Fruit fly (Drosophila melanogaster) whole organism, embryonic: ENCODE measurements around the gene CG31493.
A peak's percentile ranks its signal among the peaks of the same experiment; 100 is the strongest.

Source experiments
- Aef1 ChIP-seq: fragments of 200-800 bp; sonication (Bioruptor generic); IDR thresholded peaks from 3 replicates; pipeline ENCODE4 v1.3.6; 2022; ENCODE audit warnings: missing biosample characterization, missing genetic modification characterization
- BtbVII ChIP-seq: fragments of 200-800 bp; sonication (Bioruptor generic); optimal IDR thresholded peaks from 3 replicates; lab custom pipeline; 2017; ENCODE audit warnings: missing biosample characterization, mild to moderate bottlenecking, missing genetic modification characterization
- CG13287 ChIP-seq: fragments of 200-800 bp; sonication (Bioruptor generic); IDR thresholded peaks from 2 replicates; pipeline ENCODE4 v1.3.6; 2022; ENCODE audit warnings: missing biosample characterization, missing genetic modification characterization; ENCODE audit not compliant: partially characterized antibody
- CG13894 ChIP-seq: fragments of 200-800 bp; sonication (Bioruptor generic); optimal IDR thresholded peaks from 3 replicates; lab custom pipeline; 2018; ENCODE audit warnings: missing biosample characterization, mild to moderate bottlenecking, missing genetic modification characterization, moderate library complexity
- CG1647 ChIP-seq: fragments of 200-800 bp; sonication (Bioruptor generic); optimal IDR thresholded peaks from 3 replicates; lab custom pipeline; 2016; ENCODE audit warnings: missing biosample characterization, missing genetic modification characterization
- CG17359 ChIP-seq: fragments of 200-800 bp; sonication (Bioruptor generic); optimal IDR thresholded peaks from 3 replicates; lab custom pipeline; 2018; ENCODE audit warnings: missing biosample characterization, mild to moderate bottlenecking, missing genetic modification characterization, moderate library complexity
- CG17568 ChIP-seq: fragments of 200-800 bp; sonication (Bioruptor generic); optimal IDR thresholded peaks from 2 replicates; lab custom pipeline; 2018; ENCODE audit warnings: missing biosample characterization, mild to moderate bottlenecking, missing genetic modification characterization, moderate library complexity
- CG1792 ChIP-seq: fragments of 200-800 bp; sonication (Bioruptor generic); optimal IDR thresholded peaks from 2 replicates; lab custom pipeline; 2016; ENCODE audit warnings: missing biosample characterization, missing genetic modification characterization
- CG2116 ChIP-seq: fragments of 200-800 bp; sonication (Bioruptor generic); optimal IDR thresholded peaks from 3 replicates; lab custom pipeline; 2018; ENCODE audit warnings: missing biosample characterization, mild to moderate bottlenecking, missing genetic modification characterization
- CG2120 ChIP-seq: fragments of 200-800 bp; sonication (Bioruptor generic); optimal IDR thresholded peaks from 3 replicates; lab custom pipeline; 2016; ENCODE audit warnings: missing biosample characterization, missing genetic modification characterization
- CG2129 ChIP-seq: fragments of 200-800 bp; sonication (Bioruptor generic); IDR thresholded peaks from 2 replicates; pipeline ENCODE4 v1.3.6; 2022; ENCODE audit warnings: missing biosample characterization, missing genetic modification characterization; ENCODE audit not compliant: partially characterized antibody
- CG30020 ChIP-seq: fragments of 200-800 bp; optimal IDR thresholded peaks from 2 replicates; lab custom pipeline; 2019; ENCODE audit warnings: missing biosample characterization, mild to moderate bottlenecking, missing genetic modification characterization, moderate library complexity
- CG31224 ChIP-seq: fragments of 200-800 bp; sonication (Bioruptor generic); IDR thresholded peaks from 2 replicates; pipeline ENCODE4 v1.3.6; 2022; ENCODE audit warnings: missing biosample characterization, missing genetic modification characterization
- CG3847 ChIP-seq: fragments of 200-800 bp; sonication (Bioruptor generic); IDR thresholded peaks from 2 replicates; pipeline ENCODE4 v1.3.6; 2022; ENCODE audit warnings: missing biosample characterization, missing genetic modification characterization
- CG7556 ChIP-seq: fragments of 200-800 bp; sonication (Bioruptor generic); optimal IDR thresholded peaks from 2 replicates; lab custom pipeline; 2017; ENCODE audit warnings: missing biosample characterization, mild to moderate bottlenecking, missing genetic modification characterization
- CG9609 ChIP-seq: fragments of 200-800 bp; sonication (Bioruptor generic); optimal IDR thresholded peaks from 3 replicates; lab custom pipeline; 2016; ENCODE audit warnings: missing biosample characterization, missing genetic modification characterization
- CrebB ChIP-seq: fragments of 200-800 bp; sonication (Bioruptor generic); optimal IDR thresholded peaks from 3 replicates; lab custom pipeline; 2018; ENCODE audit warnings: missing biosample characterization, mild to moderate bottlenecking, missing genetic modification characterization
- Doc2 ChIP-seq: fragments of 200-800 bp; sonication (Bioruptor generic); IDR thresholded peaks from 2 replicates; pipeline ENCODE4 v1.3.6; 2022; ENCODE audit warnings: missing biosample characterization, missing genetic modification characterization
- Elba2 ChIP-seq: fragments of 200-800 bp; sonication (Bioruptor generic); optimal IDR thresholded peaks from 3 replicates; lab custom pipeline; 2016; ENCODE audit warnings: missing biosample characterization, missing genetic modification characterization
- Hr39 ChIP-seq: fragments of >200 bp; optimal IDR thresholded peaks from 2 replicates; lab custom pipeline; 2017
- MTF-1 ChIP-seq: fragments of 200-800 bp; sonication (Bioruptor generic); optimal IDR thresholded peaks from 2 replicates; lab custom pipeline; 2018; ENCODE audit warnings: missing biosample characterization, mild to moderate bottlenecking, missing genetic modification characterization, borderline replicate concordance
- Mrtf ChIP-seq: fragments of 200-800 bp; sonication (Bioruptor generic); IDR thresholded peaks from 3 replicates; pipeline ENCODE4 v1.3.6; 2022; ENCODE audit warnings: missing biosample characterization, missing genetic modification characterization
- Myb ChIP-seq: fragments of 200-800 bp; sonication (Bioruptor generic); optimal IDR thresholded peaks from 2 replicates; lab custom pipeline; 2016; ENCODE audit warnings: missing biosample characterization, missing genetic modification characterization
- Neu2 ChIP-seq: fragments of 200-800 bp; sonication (Bioruptor generic); optimal IDR thresholded peaks from 3 replicates; lab custom pipeline; 2016; ENCODE audit warnings: missing biosample characterization, missing genetic modification characterization, borderline replicate concordance
- Opbp ChIP-seq: fragments of 200-800 bp; sonication (Bioruptor generic); IDR thresholded peaks from 3 replicates; pipeline ENCODE4 v1.3.6; 2022; ENCODE audit warnings: missing biosample characterization, missing genetic modification characterization; ENCODE audit not compliant: partially characterized antibody
- Ptx1 ChIP-seq: fragments of 200-800 bp; sonication (Bioruptor generic); IDR thresholded peaks from 2 replicates; pipeline ENCODE4 v1.3.6; 2022; ENCODE audit warnings: missing biosample characterization, missing genetic modification characterization
- Rfx ChIP-seq: fragments of 200-800 bp; sonication (Bioruptor generic); IDR thresholded peaks from 2 replicates; pipeline ENCODE4 v1.3.6; 2022; ENCODE audit warnings: missing biosample characterization, missing genetic modification characterization
- Rx ChIP-seq: fragments of 200-800 bp; sonication (Bioruptor generic); IDR thresholded peaks from 2 replicates; pipeline ENCODE4 v1.3.6; 2022; ENCODE audit warnings: missing biosample characterization, missing genetic modification characterization
- Scr ChIP-seq: fragments of 200-800 bp; sonication (Bioruptor generic); IDR thresholded peaks from 2 replicates; pipeline ENCODE4 v1.3.6; 2022; ENCODE audit warnings: missing biosample characterization, missing genetic modification characterization; ENCODE audit not compliant: partially characterized antibody
- Ssrp ChIP-seq: fragments of 200-800 bp; sonication (Bioruptor generic); optimal IDR thresholded peaks from 2 replicates; lab custom pipeline; 2018; ENCODE audit warnings: missing biosample characterization, mild to moderate bottlenecking, missing genetic modification characterization, moderate library complexity
- Xrp1 ChIP-seq: fragments of 200-800 bp; sonication (Bioruptor generic); IDR thresholded peaks from 2 replicates; pipeline ENCODE4 v1.3.6; 2022; ENCODE audit warnings: missing biosample characterization, missing genetic modification characterization
- amos ChIP-seq: fragments of 200-800 bp; sonication (Bioruptor generic); IDR thresholded peaks from 2 replicates; pipeline ENCODE4 v1.3.6; 2022; ENCODE audit warnings: missing biosample characterization, missing genetic modification characterization; ENCODE audit not compliant: partially characterized antibody
- ara ChIP-seq: fragments of 200-800 bp; sonication (Bioruptor generic); IDR thresholded peaks from 2 replicates; pipeline ENCODE4 v1.3.6; 2022; ENCODE audit warnings: missing biosample characterization, missing genetic modification characterization
- az2 ChIP-seq: fragments of 200-800 bp; sonication (Bioruptor generic); optimal IDR thresholded peaks from 3 replicates; lab custom pipeline; 2016; ENCODE audit warnings: missing biosample characterization, missing genetic modification characterization
- bowl ChIP-seq: fragments of 200-800 bp; sonication (Bioruptor generic); IDR thresholded peaks from 2 replicates; pipeline ENCODE4 v1.3.6; 2022; ENCODE audit warnings: missing biosample characterization, missing genetic modification characterization
- br ChIP-seq: fragments of >200 bp; optimal IDR thresholded peaks from 2 replicates; lab custom pipeline; 2017
- grau ChIP-seq: fragments of 200-800 bp; optimal IDR thresholded peaks from 3 replicates; lab custom pipeline; 2019; ENCODE audit warnings: missing biosample characterization, mild to moderate bottlenecking, missing genetic modification characterization, moderate library complexity
- klu ChIP-seq: fragments of 200-800 bp; sonication (Bioruptor generic); IDR thresholded peaks from 2 replicates; pipeline ENCODE4 v1.3.6; 2022; ENCODE audit warnings: missing biosample characterization, missing genetic modification characterization
- lov ChIP-seq, 2 experiments: fragments of 200-800 bp in 1 of 2; fragments of >200 bp in 1 of 2; sonication (Bioruptor generic) in 1 of 2; IDR thresholded peaks in 1 of 2; optimal IDR thresholded peaks in 1 of 2; 2 replicates in 1 of 2; 3 replicates in 1 of 2; pipeline versions ENCODE4 v1.3.6 to Lab custom; 2017 to 2022; ENCODE audit warnings: missing biosample characterization in 1 of 2, missing genetic modification characterization in 1 of 2
- maf-S ChIP-seq: fragments of 200-800 bp; sonication (Bioruptor generic); optimal IDR thresholded peaks from 2 replicates; lab custom pipeline; 2016; ENCODE audit warnings: missing biosample characterization, missing genetic modification characterization
- nom ChIP-seq: fragments of 200-800 bp; sonication (Bioruptor generic); optimal IDR thresholded peaks from 2 replicates; lab custom pipeline; 2017; ENCODE audit warnings: missing biosample characterization, missing genetic modification characterization, mild to moderate bottlenecking, moderate library complexity, missing genetic modification reagents
- peb ChIP-seq: fragments of 200-800 bp; sonication (Bioruptor generic); IDR thresholded peaks from 2 replicates; pipeline ENCODE4 v1.3.6; 2022; ENCODE audit warnings: missing biosample characterization, missing genetic modification characterization
- pzg ChIP-seq: fragments of 200-800 bp; sonication (Bioruptor generic); optimal IDR thresholded peaks from 3 replicates; lab custom pipeline; 2018; ENCODE audit warnings: missing biosample characterization, mild to moderate bottlenecking, missing genetic modification characterization, moderate library complexity
- ranshi ChIP-seq: fragments of 200-800 bp; sonication (Bioruptor generic); IDR thresholded peaks from 2 replicates; pipeline ENCODE4 v1.3.6; 2022; ENCODE audit warnings: missing biosample characterization, missing genetic modification characterization
- row ChIP-seq: fragments of 200-800 bp; sonication (Bioruptor generic); IDR thresholded peaks from 3 replicates; pipeline ENCODE4 v1.3.6; 2022; ENCODE audit warnings: missing biosample characterization, missing genetic modification characterization
- schlank ChIP-seq: fragments of 200-800 bp; sonication (Bioruptor generic); optimal IDR thresholded peaks from 2 replicates; lab custom pipeline; 2018; ENCODE audit warnings: missing biosample characterization, mild to moderate bottlenecking, missing genetic modification characterization
- seq ChIP-seq: fragments of 200-800 bp; sonication (Bioruptor generic); IDR thresholded peaks from 2 replicates; pipeline ENCODE4 v1.3.6; 2022; ENCODE audit warnings: missing biosample characterization, missing genetic modification characterization
- slou ChIP-seq: fragments of 200-800 bp; sonication (Bioruptor generic); optimal IDR thresholded peaks from 3 replicates; lab custom pipeline; 2016; ENCODE audit warnings: missing biosample characterization, missing genetic modification characterization
- sug ChIP-seq: fragments of 200-800 bp; optimal IDR thresholded peaks from 2 replicates; lab custom pipeline; 2019; ENCODE audit warnings: missing biosample characterization, mild to moderate bottlenecking, missing genetic modification characterization, moderate library complexity
- usp ChIP-seq: fragments of >200 bp; optimal IDR thresholded peaks from 2 replicates; lab custom pipeline; 2017; ENCODE audit warnings: missing biosample characterization, missing genetic modification characterization
- wdn ChIP-seq: fragments of 200-800 bp; sonication (Bioruptor generic); IDR thresholded peaks from 2 replicates; pipeline ENCODE4 v1.3.6; 2022; ENCODE audit warnings: missing biosample characterization, missing genetic modification characterization
- zfh2 ChIP-seq: fragments of 200-800 bp; sonication (Bioruptor generic); optimal IDR thresholded peaks from 2 replicates; lab custom pipeline; 2016; ENCODE audit warnings: missing biosample characterization, missing genetic modification characterization

The CG31493 gene

DNA sequence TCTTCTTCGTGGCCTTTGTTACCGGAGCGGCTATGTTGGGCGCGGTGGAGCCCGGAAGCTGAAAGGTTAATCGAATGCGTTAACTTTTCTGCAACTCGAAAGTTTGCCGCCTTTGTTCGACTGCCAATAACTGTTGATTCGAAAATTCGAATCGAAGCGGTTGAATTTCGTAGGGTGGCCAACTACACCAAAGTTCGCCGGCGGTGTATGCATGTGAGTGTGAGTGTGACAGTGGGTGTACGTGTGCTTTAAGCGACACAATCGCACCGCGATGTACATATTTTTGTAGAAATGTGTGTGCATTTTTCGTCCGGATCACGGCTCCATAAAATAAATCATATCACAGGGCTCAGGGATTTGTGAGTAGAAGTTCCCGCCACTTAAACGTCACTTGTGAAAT, 45.9 kb upstream of the CG31493 start (continued):
- TF ChIP-seq CG3847 (GFP tag; lab: Robert Waterston, UW) (0 out of 2 replicates have a peak, but pooled peaks have one; percentile 35), CG1792 (GFP tag; lab: Kevin White, UChicago) (no peak), CG2116 (no peak), br (lab: Kevin White, UChicago) (no peak), Elba2 (GFP tag; lab: Kevin White, UChicago) (no peak), BtbVII (GFP tag; lab: Kevin White, UChicago) (no peak), CG2129 (GFP tag; lab: Robert Waterston, UW) (no peak), pzg (GFP tag; lab: Kevin White, UChicago) (peak; percentile 39), seq (GFP tag; lab: Robert Waterston, UW) (no peak), az2 (GFP tag; lab: Kevin White, UChicago) (no peak), Xrp1 (GFP tag; lab: Robert Waterston, UW) (no peak), Rfx (GFP tag; lab: Robert Waterston, UW) (0 out of 2 replicates have a peak, but pooled peaks have one; percentile 33), CG13287 (peak; percentile 22; the same call in 1 of the 2 replicates), klu (GFP tag; lab: Robert Waterston, UW) (no peak), Doc2 (GFP tag; lab: Robert Waterston, UW) (no peak), usp (GFP tag; lab: Kevin White, UChicago) (no peak), grau (tag; lab: Kevin White, UChicago) (no peak), sug (tag; lab: Kevin White, UChicago) (peak; percentile 10), Aef1 (GFP tag; lab: Robert Waterston, UW) (no peak), ara (GFP tag; lab: Robert Waterston, UW) (0 out of 2 replicates have a peak, but pooled peaks have one; percentile 14), lov (optimal IDR thresholded peaks at IDR 0.05; lab: Kevin White, UChicago) (no peak), lov (GFP tag; IDR thresholded peaks at IDR 0.05; lab: Robert Waterston, UW) (no peak), MTF-1 (GFP tag; lab: Kevin White, UChicago) (no peak), nom (GFP tag; lab: Kevin White, UChicago) (peak; percentile 34), CG13894 (no peak), CG9609 (GFP tag; lab: Kevin White, UChicago) (no peak), row (GFP tag; lab: Robert Waterston, UW) (0 out of 3 replicates have a peak, but pooled peaks have one; percentile 27), Neu2 (GFP tag; lab: Kevin White, UChicago) (no peak), schlank (no peak), zfh2 (GFP tag; lab: Kevin White, UChicago) (no peak), Myb (GFP tag; lab: Kevin White, UChicago) (peak; percentile 80), peb (GFP tag; lab: Robert Waterston, UW) (no peak), Ptx1 (GFP tag; lab: Robert Waterston, UW) (no peak), Rx (no peak), CrebB (peak; percentile 0), amos (GFP tag; lab: Robert Waterston, UW) (no peak), maf-S (GFP tag; lab: Kevin White, UChicago) (no peak), CG7556 (GFP tag; lab: Kevin White, UChicago) (no peak), CG2120 (GFP tag; lab: Kevin White, UChicago) (no peak), ranshi (GFP tag; lab: Robert Waterston, UW) (peak; percentile 39; the same call in 1 of the 2 replicates), CG30020 (tag; lab: Kevin White, UChicago) (no peak), Mrtf (GFP tag; lab: Robert Waterston, UW) (no peak), slou (GFP tag; lab: Kevin White, UChicago) (no peak), CG17359 (tag; lab: Kevin White, UChicago) (no peak), CG31224 (GFP tag; lab: Robert Waterston, UW) (no peak), wdn (GFP tag; lab: Robert Waterston, UW) (no peak), Opbp (GFP tag; lab: Robert Waterston, UW) (0 out of 3 replicates have a peak, but pooled peaks have one; percentile 3), Ssrp (tag; lab: Kevin White, UChicago) (no peak), Scr (GFP tag; lab: Robert Waterston, UW) (no peak), bowl (GFP tag; lab: Robert Waterston, UW) (no peak), CG1647 (no peak), CG17568 (no peak), Hr39 (lab: Kevin White, UChicago) (no peak)
